Fruit fly (Drosophila melanogaster) whole organism, embryonic: Measurements from ENCODE around the gene HINT1.

Experiments used
- BtbVII ChIP-seq: fragments of 200-800 bp; sonication (Bioruptor generic); optimal IDR thresholded peaks from 3 replicates; lab custom pipeline; 2017; ENCODE audit warnings: missing biosample characterization, mild to moderate bottlenecking, missing genetic modification characterization
- CG10979 ChIP-seq: fragments of 200-800 bp; sonication (Bioruptor generic); optimal IDR thresholded peaks from 2 replicates; lab custom pipeline; 2018; ENCODE audit warnings: missing biosample characterization, mild to moderate bottlenecking, missing genetic modification characterization, moderate library complexity
- CG11085 ChIP-seq: fragments of 200-800 bp; sonication (Bioruptor generic); IDR thresholded peaks from 2 replicates; pipeline ENCODE4 v1.3.6; 2022; ENCODE audit warnings: missing biosample characterization, missing genetic modification characterization
- CG12391 ChIP-seq: fragments of 200-800 bp; sonication (Bioruptor generic); optimal IDR thresholded peaks from 3 replicates; lab custom pipeline; 2018; ENCODE audit warnings: missing biosample characterization, mild to moderate bottlenecking, missing genetic modification characterization, moderate library complexity
- CG12769 ChIP-seq: fragments of 200-800 bp; sonication (Bioruptor generic); optimal IDR thresholded peaks from 2 replicates; lab custom pipeline; 2019; ENCODE audit warnings: missing biosample characterization, mild to moderate bottlenecking, missing genetic modification characterization, moderate library complexity
- CG15073 ChIP-seq: fragments of 200-800 bp; sonication (Bioruptor generic); optimal IDR thresholded peaks from 2 replicates; lab custom pipeline; 2016; ENCODE audit warnings: missing biosample characterization, missing genetic modification characterization
- CG15601 ChIP-seq: fragments of 200-800 bp; sonication (Bioruptor generic); optimal IDR thresholded peaks from 3 replicates; lab custom pipeline; 2019; ENCODE audit warnings: missing biosample characterization, mild to moderate bottlenecking, missing genetic modification characterization, moderate library complexity
- CG31365 ChIP-seq: fragments of 200-800 bp; sonication (Bioruptor generic); optimal IDR thresholded peaks from 2 replicates; lab custom pipeline; 2018; ENCODE audit warnings: missing biosample characterization, mild to moderate bottlenecking, missing genetic modification characterization
- CG31388 ChIP-seq: fragments of 200-800 bp; sonication (Bioruptor generic); optimal IDR thresholded peaks from 2 replicates; lab custom pipeline; 2016; ENCODE audit warnings: missing biosample characterization, missing genetic modification characterization
- CG34376 ChIP-seq: fragments of 200-800 bp; sonication (Bioruptor generic); optimal IDR thresholded peaks from 2 replicates; lab custom pipeline; 2018; ENCODE audit warnings: missing biosample characterization, mild to moderate bottlenecking, missing genetic modification characterization
- CG6689 ChIP-seq: fragments of 200-800 bp; sonication (Bioruptor generic); IDR thresholded peaks from 2 replicates; pipeline ENCODE4 v1.3.6; 2022; ENCODE audit warnings: missing biosample characterization, missing genetic modification characterization
- CG6765 ChIP-seq: fragments of 200-800 bp; sonication (Bioruptor generic); optimal IDR thresholded peaks from 3 replicates; lab custom pipeline; 2017; ENCODE audit warnings: missing biosample characterization, mild to moderate bottlenecking, missing genetic modification characterization
- CG7928 ChIP-seq: fragments of 200-800 bp; sonication (Bioruptor generic); optimal IDR thresholded peaks from 2 replicates; lab custom pipeline; 2017; ENCODE audit warnings: missing biosample characterization, mild to moderate bottlenecking, missing genetic modification characterization
- CG7987 ChIP-seq: fragments of 200-800 bp; sonication (Bioruptor generic); optimal IDR thresholded peaks from 2 replicates; lab custom pipeline; 2018; ENCODE audit warnings: missing biosample characterization, mild to moderate bottlenecking, missing genetic modification characterization, moderate library complexity
- CG9437 ChIP-seq: fragments of 200-800 bp; sonication (Bioruptor generic); optimal IDR thresholded peaks from 2 replicates; lab custom pipeline; 2018; ENCODE audit warnings: missing biosample characterization, mild to moderate bottlenecking, missing genetic modification characterization
- Chrac-16 ChIP-seq: fragments of 200-800 bp; sonication (Bioruptor generic); optimal IDR thresholded peaks from 3 replicates; lab custom pipeline; 2016; ENCODE audit warnings: missing biosample characterization, missing genetic modification characterization
- D ChIP-seq, 2 experiments: fragments of 200-800 bp in 1 of 2; fragments of >200 bp in 1 of 2; sonication (Bioruptor generic) in 1 of 2; optimal IDR thresholded peaks; 2 replicates in 1 of 2; 3 replicates in 1 of 2; lab custom pipeline; 2017; ENCODE audit warnings: mild to moderate bottlenecking in 1 of 2, missing biosample characterization in 1 of 2, missing genetic modification characterization in 1 of 2, missing genetic modification reagents in 1 of 2
- D19A ChIP-seq: fragments of 200-800 bp; optimal IDR thresholded peaks from 3 replicates; lab custom pipeline; 2019; ENCODE audit warnings: missing biosample characterization, mild to moderate bottlenecking, missing genetic modification characterization, moderate library complexity
- Dfd ChIP-seq, 2 experiments: fragments of >200 bp; optimal IDR thresholded peaks; 2 replicates each; lab custom pipeline; 2017; ENCODE audit warnings: missing biosample characterization in 2 of 2, missing genetic modification characterization in 2 of 2
- Ets65A ChIP-seq: fragments of 200-800 bp; sonication (Bioruptor generic); peaks from one replicate; lab custom pipeline; 2016; ENCODE audit warnings: missing biosample characterization, missing genetic modification characterization
- Fer3 ChIP-seq: fragments of 200-800 bp; sonication (Bioruptor generic); optimal IDR thresholded peaks from 2 replicates; lab custom pipeline; 2018; ENCODE audit warnings: missing biosample characterization, mild to moderate bottlenecking, missing genetic modification characterization, moderate library complexity
- Gsc ChIP-seq: fragments of 200-800 bp; sonication (Bioruptor generic); IDR thresholded peaks from 2 replicates; pipeline ENCODE4 v1.3.6; 2022; ENCODE audit warnings: missing biosample characterization, missing genetic modification characterization
- HLH4C ChIP-seq: fragments of 200-800 bp; sonication (Bioruptor generic); IDR thresholded peaks from 3 replicates; pipeline ENCODE4 v1.3.6; 2022; ENCODE audit warnings: missing biosample characterization, missing genetic modification characterization; ENCODE audit not compliant: partially characterized antibody
- Hmr ChIP-seq: fragments of 200-800 bp; sonication (Bioruptor generic); optimal IDR thresholded peaks from 3 replicates; lab custom pipeline; 2017; ENCODE audit warnings: mild to moderate bottlenecking, missing biosample characterization, missing genetic modification reagents, missing genetic modification characterization
- Lhr ChIP-seq: fragments of 200-800 bp; sonication (Bioruptor generic); optimal IDR thresholded peaks from 3 replicates; lab custom pipeline; 2017; ENCODE audit warnings: mild to moderate bottlenecking, missing biosample characterization, missing genetic modification reagents, missing genetic modification characterization
- Med ChIP-seq: fragments of 200-800 bp; sonication (Bioruptor generic); peaks from one replicate; lab custom pipeline; 2016; ENCODE audit warnings: missing biosample characterization, missing genetic modification characterization, mild to moderate bottlenecking, inconsistent platforms, moderate library complexity
- Meics ChIP-seq: fragments of 200-800 bp; sonication (Bioruptor generic); optimal IDR thresholded peaks from 2 replicates; lab custom pipeline; 2017; ENCODE audit warnings: missing biosample characterization, mild to moderate bottlenecking, missing genetic modification characterization
- Neu2 ChIP-seq: fragments of 200-800 bp; sonication (Bioruptor generic); optimal IDR thresholded peaks from 3 replicates; lab custom pipeline; 2016; ENCODE audit warnings: missing biosample characterization, missing genetic modification characterization, borderline replicate concordance
- Rfx ChIP-seq: fragments of 200-800 bp; sonication (Bioruptor generic); IDR thresholded peaks from 2 replicates; pipeline ENCODE4 v1.3.6; 2022; ENCODE audit warnings: missing biosample characterization, missing genetic modification characterization
- Xbp1 ChIP-seq: fragments of 200-800 bp; sonication (Bioruptor generic); optimal IDR thresholded peaks from 3 replicates; lab custom pipeline; 2016; ENCODE audit warnings: missing biosample characterization, mild to moderate bottlenecking, missing genetic modification characterization
- bigmax ChIP-seq: fragments of 200-800 bp; sonication (Bioruptor generic); optimal IDR thresholded peaks from 2 replicates; lab custom pipeline; 2018; ENCODE audit warnings: missing biosample characterization, mild to moderate bottlenecking, missing genetic modification characterization
- chinmo ChIP-seq: fragments of 200-800 bp; sonication (Bioruptor generic); IDR thresholded peaks from 4 replicates; pipeline ENCODE4 v1.3.6; 2022; ENCODE audit warnings: missing biosample characterization, missing genetic modification characterization; ENCODE audit not compliant: partially characterized antibody
- cwo ChIP-seq: fragments of 200-800 bp; sonication (Bioruptor generic); optimal IDR thresholded peaks from 3 replicates; lab custom pipeline; 2017; ENCODE audit warnings: missing biosample characterization, missing genetic modification characterization, mild to moderate bottlenecking, moderate library complexity, missing genetic modification reagents
- dati ChIP-seq: fragments of 200-800 bp; sonication (Bioruptor generic); IDR thresholded peaks from 2 replicates; pipeline ENCODE4 v1.3.6; 2022; ENCODE audit warnings: missing biosample characterization, missing genetic modification characterization
- exex ChIP-seq: fragments of 200-800 bp; sonication (Bioruptor generic); optimal IDR thresholded peaks from 4 replicates; lab custom pipeline; 2018; ENCODE audit warnings: missing biosample characterization, mild to moderate bottlenecking, missing genetic modification characterization, moderate library complexity
- eyg ChIP-seq: fragments of 200-800 bp; sonication (Bioruptor generic); optimal IDR thresholded peaks from 3 replicates; lab custom pipeline; 2016; ENCODE audit warnings: missing biosample characterization, missing genetic modification characterization
- grn ChIP-seq: fragments of 200-800 bp; sonication (Bioruptor generic); optimal IDR thresholded peaks from 3 replicates; lab custom pipeline; 2017; ENCODE audit warnings: missing biosample characterization, missing genetic modification characterization
- gsb-n ChIP-seq: fragments of 200-800 bp; sonication (Bioruptor generic); optimal IDR thresholded peaks from 3 replicates; lab custom pipeline; 2018; ENCODE audit warnings: missing biosample characterization, mild to moderate bottlenecking, missing genetic modification characterization
- jing ChIP-seq: fragments of 200-800 bp; sonication (Bioruptor generic); optimal IDR thresholded peaks from 2 replicates; lab custom pipeline; 2018; ENCODE audit warnings: missing biosample characterization, mild to moderate bottlenecking, missing genetic modification characterization
- jumu ChIP-seq: fragments of 200-800 bp; sonication (Bioruptor generic); optimal IDR thresholded peaks from 3 replicates; lab custom pipeline; 2016; ENCODE audit warnings: missing biosample characterization, missing genetic modification characterization
- mam ChIP-seq: fragments of 200-800 bp; sonication (Bioruptor generic); optimal IDR thresholded peaks from 3 replicates; lab custom pipeline; 2016; ENCODE audit warnings: missing biosample characterization, missing genetic modification characterization
- mirr ChIP-seq: fragments of 200-800 bp; sonication (Bioruptor generic); optimal IDR thresholded peaks from 3 replicates; lab custom pipeline; 2018; ENCODE audit warnings: missing biosample characterization, mild to moderate bottlenecking, missing genetic modification characterization
- oc ChIP-seq: fragments of 200-800 bp; sonication (Bioruptor generic); optimal IDR thresholded peaks from 2 replicates; lab custom pipeline; 2018; ENCODE audit warnings: missing biosample characterization, mild to moderate bottlenecking, missing genetic modification characterization, moderate library complexity
- pzg ChIP-seq: fragments of 200-800 bp; sonication (Bioruptor generic); optimal IDR thresholded peaks from 3 replicates; lab custom pipeline; 2018; ENCODE audit warnings: missing biosample characterization, mild to moderate bottlenecking, missing genetic modification characterization, moderate library complexity
- rib ChIP-seq: fragments of 200-800 bp; sonication (Bioruptor generic); IDR thresholded peaks from 2 replicates; pipeline ENCODE4 v1.3.6; 2022; ENCODE audit warnings: missing biosample characterization, missing genetic modification characterization
- run ChIP-seq: fragments of 200-800 bp; sonication (Bioruptor generic); optimal IDR thresholded peaks from 3 replicates; lab custom pipeline; 2018; ENCODE audit warnings: missing biosample characterization, mild to moderate bottlenecking, missing genetic modification characterization
- sd ChIP-seq: fragments of 200-800 bp; sonication (Bioruptor generic); optimal IDR thresholded peaks from 3 replicates; lab custom pipeline; 2018; ENCODE audit warnings: missing biosample characterization, mild to moderate bottlenecking, missing genetic modification characterization, moderate library complexity
- sens ChIP-seq: fragments of 200-800 bp; sonication (Bioruptor generic); peaks from one replicate; lab custom pipeline; 2016; ENCODE audit warnings: missing biosample characterization, missing genetic modification characterization
- slou ChIP-seq: fragments of 200-800 bp; sonication (Bioruptor generic); optimal IDR thresholded peaks from 3 replicates; lab custom pipeline; 2016; ENCODE audit warnings: missing biosample characterization, missing genetic modification characterization
- sug ChIP-seq: fragments of 200-800 bp; optimal IDR thresholded peaks from 2 replicates; lab custom pipeline; 2019; ENCODE audit warnings: missing biosample characterization, mild to moderate bottlenecking, missing genetic modification characterization, moderate library complexity
- tll ChIP-seq, 2 experiments: fragments of 200-800 bp in 1 of 2; fragments of >200 bp in 1 of 2; sonication (Bioruptor generic) in 1 of 2; optimal IDR thresholded peaks; 2 replicates each; lab custom pipeline; 2017 to 2019; ENCODE audit warnings: missing biosample characterization in 2 of 2, missing genetic modification characterization in 2 of 2, mild to moderate bottlenecking in 1 of 2, moderate library complexity in 1 of 2

HINT1 gene

dm6 chr2L:2807597-2807996 is 37.7 kb downstream of the HINT1 start:
- peak; percentile 78 for TF ChIP-seq exex
- no peak for TF ChIP-seq Meics (GFP tag; lab: Kevin White, UChicago)
- TF ChIP-seq run = no peak
- TF ChIP-seq jumu (GFP tag; lab: Kevin White, UChicago) = no peak
- no peak for TF ChIP-seq dati
- TF ChIP-seq sug (tag; lab: Kevin White, UChicago) = peak; percentile 58
- no peak for TF ChIP-seq tll (GFP tag; optimal IDR thresholded peaks at IDR 0.05; lab: Kevin White, UChicago)
- no peak for TF ChIP-seq CG31388 (GFP tag; lab: Kevin White, UChicago)
- TF ChIP-seq Neu2 (GFP tag; lab: Kevin White, UChicago) = no peak
- no peak for TF ChIP-seq BtbVII (GFP tag; lab: Kevin White, UChicago)
- no peak for TF ChIP-seq HLH4C
- no peak for TF ChIP-seq Dfd (GFP tag; optimal IDR thresholded peaks at IDR 0.05; lab: Kevin White, UChicago)
- TF ChIP-seq CG15601 (tag; lab: Kevin White, UChicago) = no peak
- no peak for TF ChIP-seq CG10979 (tag; lab: Kevin White, UChicago)
- peak; percentile 64 for TF ChIP-seq CG34376 (GFP tag; lab: Kevin White, UChicago)
- TF ChIP-seq sd = no peak
- TF ChIP-seq CG9437 (GFP tag; lab: Kevin White, UChicago) = no peak
- no peak for TF ChIP-seq mam (GFP tag; lab: Kevin White, UChicago)
- TF ChIP-seq CG31365 (tag; lab: Kevin White, UChicago) = no peak
- no peak for TF ChIP-seq pzg
- no peak for TF ChIP-seq Lhr (GFP tag; lab: Kevin White, UChicago)
- no peak for TF ChIP-seq Gsc (GFP tag; lab: Robert Waterston, UW)
- TF ChIP-seq D19A = no peak
- peak; percentile 13 for TF ChIP-seq sens (GFP tag; lab: Kevin White, UChicago)
- TF ChIP-seq CG6765 (GFP tag; lab: Kevin White, UChicago) = no peak
- TF ChIP-seq bigmax = no peak
- TF ChIP-seq gsb-n (tag; lab: Kevin White, UChicago) = peak; percentile 53
- peak; percentile 10 for TF ChIP-seq grn (GFP tag; lab: Kevin White, UChicago)
- no peak for TF ChIP-seq D (optimal IDR thresholded peaks at IDR 0.05; lab: Kevin White, UChicago)
- no peak for TF ChIP-seq D (GFP tag; optimal IDR thresholded peaks at IDR 0.05; lab: Kevin White, UChicago)
- no peak for TF ChIP-seq Chrac-16 (GFP tag; lab: Kevin White, UChicago)
- TF ChIP-seq rib = no peak
- no peak for TF ChIP-seq Ets65A (GFP tag; lab: Kevin White, UChicago)
- TF ChIP-seq mirr = peak; percentile 42
- no peak for TF ChIP-seq CG12391 (tag; lab: Kevin White, UChicago)
- no peak for TF ChIP-seq oc
- peak; percentile 7 for TF ChIP-seq CG7987 (GFP tag; lab: Kevin White, UChicago)
- no peak for TF ChIP-seq Rfx
- TF ChIP-seq CG7928 (GFP tag; lab: Kevin White, UChicago) = no peak

dm6 chr2L:2808038-2808699 is 38.2 kb downstream of the HINT1 start:
- no peak for TF ChIP-seq slou (GFP tag; lab: Kevin White, UChicago)
- peak; percentile 55 for TF ChIP-seq jing (GFP tag; lab: Kevin White, UChicago)
- peak; percentile 38 for TF ChIP-seq cwo (GFP tag; lab: Kevin White, UChicago)
- peak; percentile 58 for TF ChIP-seq Med (GFP tag; lab: Kevin White, UChicago)
- TF ChIP-seq CG11085 (GFP tag; lab: Robert Waterston, UW) = no peak
- no peak for TF ChIP-seq CG6689 (GFP tag; lab: Robert Waterston, UW)
- TF ChIP-seq Fer3 (tag; lab: Kevin White, UChicago) = no peak
- no peak for TF ChIP-seq BtbVII (GFP tag; lab: Kevin White, UChicago)
- 0 out of 4 replicates have a peak, but pooled peaks have one; percentile 43 for TF ChIP-seq chinmo
- no peak for TF ChIP-seq Xbp1
- no peak for TF ChIP-seq CG15073
- no peak for TF ChIP-seq eyg (GFP tag; lab: Kevin White, UChicago)
- no peak for TF ChIP-seq CG12769 (tag; lab: Kevin White, UChicago)
- no peak for TF ChIP-seq Hmr (GFP tag; lab: Kevin White, UChicago)
